Fruit fly (Drosophila melanogaster): Measurements from ENCODE around the gene Ddr.
A peak's percentile ranks its signal among the peaks of the same experiment; 100 is the strongest.

Gene Ddr

DNA sequence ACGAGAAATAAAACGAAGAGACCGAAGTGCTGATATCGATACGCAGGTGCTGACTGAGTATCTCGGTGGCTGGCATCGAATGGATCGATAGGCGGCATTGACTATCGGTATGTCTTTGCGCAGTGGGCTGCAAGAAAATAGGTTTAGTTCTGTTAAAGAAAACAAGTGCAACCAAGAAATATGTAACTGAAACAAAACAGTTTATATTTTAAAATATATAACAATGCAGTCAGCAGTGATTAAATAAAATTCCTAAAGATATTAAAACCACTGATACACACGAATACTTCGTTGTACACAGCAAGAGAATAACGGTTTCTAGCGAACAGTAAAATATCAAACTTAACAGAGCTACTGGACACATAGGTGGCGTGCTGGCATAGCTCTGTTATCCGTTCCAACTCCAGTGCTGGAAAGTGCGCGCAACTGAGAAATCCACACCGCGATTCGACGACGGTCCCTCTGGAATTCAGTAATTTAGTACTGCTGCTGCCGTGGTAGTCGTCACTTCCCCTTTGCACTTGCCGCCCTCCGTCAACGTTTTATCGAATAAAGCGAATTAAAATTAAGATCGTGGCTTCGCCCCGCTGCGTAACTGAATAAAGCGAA lies 85.5 kb downstream of the Ddr start, which contains the start of the genes Pez and Cpr (continued):
- TF ChIP-seq ftz-f1 (GFP tag; optimal IDR thresholded peaks at IDR 0.05) = no peak
- TF ChIP-seq Side (GFP tag; optimal IDR thresholded peaks at IDR 0.05) = peak; percentile 47
- peak; percentile 67 for TF ChIP-seq CG16863 (GFP tag; optimal IDR thresholded peaks at IDR 0.05)
- peak; percentile 1 for TF ChIP-seq pfk (GFP tag; optimal IDR thresholded peaks at IDR 0.05)
- no peak for TF ChIP-seq ems (GFP tag; optimal IDR thresholded peaks at IDR 0.05)
- TF ChIP-seq Dfd (GFP tag; optimal IDR thresholded peaks at IDR 0.05) = no peak
- TF ChIP-seq Optix (GFP tag; IDR thresholded peaks at IDR 0.05) = 0 out of 3 replicates have a peak, but pooled peaks have one; percentile 19
- peak; percentile 39 for TF ChIP-seq CG12391 (tag; optimal IDR thresholded peaks at IDR 0.05)
- peak; percentile 20 for TF ChIP-seq Chrac-16 (GFP tag; optimal IDR thresholded peaks at IDR 0.05)
- no peak for TF ChIP-seq Trl (optimal IDR thresholded peaks at IDR 0.05)
- peak; percentile 26 for TF ChIP-seq Trl (GFP tag; optimal IDR thresholded peaks at IDR 0.05)
- TF ChIP-seq ash1 (GFP tag; optimal IDR thresholded peaks at IDR 0.05) = no peak
- peak in 1 of 2 experiments; percentile 44 for TF ChIP-seq insv (GFP tag; optimal IDR thresholded peaks at IDR 0.05)
- peak; percentile 74 for TF ChIP-seq chm (GFP tag; IDR thresholded peaks at IDR 0.05)
- peak; percentile 38 for TF ChIP-seq CG7928 (GFP tag; optimal IDR thresholded peaks at IDR 0.05)
- TF ChIP-seq toy (GFP tag; IDR thresholded peaks at IDR 0.05) = no peak
- no peak for TF ChIP-seq esg (GFP tag; conservative IDR thresholded peaks at IDR 0.05)
- TF ChIP-seq dmrt11E (tag; optimal IDR thresholded peaks at IDR 0.05) = peak; percentile 8
- TF ChIP-seq PHDP (tag; optimal IDR thresholded peaks at IDR 0.05) = peak; percentile 4
- no peak for TF ChIP-seq tio (GFP tag; optimal IDR thresholded peaks at IDR 0.05)
- no peak for TF ChIP-seq grau (tag; optimal IDR thresholded peaks at IDR 0.05)
- peak; percentile 24; the same call in 1 of the 2 replicates for TF ChIP-seq H2.0 (GFP tag; IDR thresholded peaks at IDR 0.05)
- no peak for TF ChIP-seq CG16815 (GFP tag; optimal IDR thresholded peaks at IDR 0.05)
- TF ChIP-seq Eip74EF (GFP tag; optimal IDR thresholded peaks at IDR 0.05) = no peak
- peak; percentile 82 for TF ChIP-seq bbx (GFP tag; IDR thresholded peaks at IDR 0.05; ENCODE audit: partially characterized antibody)
- peak; percentile 15 for TF ChIP-seq fu2 (GFP tag; optimal IDR thresholded peaks at IDR 0.05)
- TF ChIP-seq Lpt (GFP tag; optimal IDR thresholded peaks at IDR 0.05) = no peak
- peak; percentile 16 for TF ChIP-seq CG4820 (GFP tag; optimal IDR thresholded peaks at IDR 0.05)
- peak; percentile 24 for TF ChIP-seq CG18599 (GFP tag; optimal IDR thresholded peaks at IDR 0.05)
- no peak for TF ChIP-seq da (GFP tag; optimal IDR thresholded peaks at IDR 0.05)
- TF ChIP-seq gsb (GFP tag; IDR thresholded peaks at IDR 0.05) = 0 out of 2 replicates have a peak, but pooled peaks have one; percentile 29
- peak; percentile 21 for TF ChIP-seq Fer1 (GFP tag; optimal IDR thresholded peaks at IDR 0.05)
- TF ChIP-seq Dll (GFP tag; IDR thresholded peaks at IDR 0.05; ENCODE audit: partially characterized antibody) = peak; percentile 88
- no peak for TF ChIP-seq lbe (GFP tag; optimal IDR thresholded peaks at IDR 0.05)
- peak; percentile 60 for TF ChIP-seq odd (GFP tag; optimal IDR thresholded peaks at IDR 0.05)
- TF ChIP-seq CG9932 (GFP tag; IDR thresholded peaks at IDR 0.05) = peak; percentile 59
- peak; percentile 59 for TF ChIP-seq ato (GFP tag; IDR thresholded peaks at IDR 0.05; ENCODE audit: partially characterized antibody)
- TF ChIP-seq CG14441 (GFP tag; IDR thresholded peaks at IDR 0.05) = peak; percentile 28; the same call in 1 of the 2 replicates
- no peak for TF ChIP-seq corto (GFP tag; optimal IDR thresholded peaks at IDR 0.05)
- peak; percentile 74 for TF ChIP-seq CG42726 (GFP tag; IDR thresholded peaks at IDR 0.05; ENCODE audit: partially characterized antibody)
- TF ChIP-seq CG17829 (tag; optimal IDR thresholded peaks at IDR 0.05) = peak; percentile 37
- TF ChIP-seq BEAF-32 (GFP tag; optimal IDR thresholded peaks at IDR 0.05) = peak; percentile 87
- TF ChIP-seq CG13424 (tag; optimal IDR thresholded peaks at IDR 0.05) = peak; percentile 9
- TF ChIP-seq dpn (GFP tag; optimal IDR thresholded peaks at IDR 0.05) = peak; percentile 51 to 68
- no peak for TF ChIP-seq CG12769 (tag; optimal IDR thresholded peaks at IDR 0.05)
- no peak for TF ChIP-seq fd64A (GFP tag; optimal IDR thresholded peaks at IDR 0.05)
- TF ChIP-seq CG16813 (GFP tag; IDR thresholded peaks at IDR 0.05; ENCODE audit: partially characterized antibody) = peak; percentile 83
- peak; percentile 22 for TF ChIP-seq CG6765 (GFP tag; optimal IDR thresholded peaks at IDR 0.05)
- peak; percentile 28 for TF ChIP-seq Dip3 (GFP tag; optimal IDR thresholded peaks at IDR 0.05)

All from whole organism, embryonic.